Fruit fly (Drosophila melanogaster): ENCODE results near the gene CG7272.

The CG7272 gene

DNA sequence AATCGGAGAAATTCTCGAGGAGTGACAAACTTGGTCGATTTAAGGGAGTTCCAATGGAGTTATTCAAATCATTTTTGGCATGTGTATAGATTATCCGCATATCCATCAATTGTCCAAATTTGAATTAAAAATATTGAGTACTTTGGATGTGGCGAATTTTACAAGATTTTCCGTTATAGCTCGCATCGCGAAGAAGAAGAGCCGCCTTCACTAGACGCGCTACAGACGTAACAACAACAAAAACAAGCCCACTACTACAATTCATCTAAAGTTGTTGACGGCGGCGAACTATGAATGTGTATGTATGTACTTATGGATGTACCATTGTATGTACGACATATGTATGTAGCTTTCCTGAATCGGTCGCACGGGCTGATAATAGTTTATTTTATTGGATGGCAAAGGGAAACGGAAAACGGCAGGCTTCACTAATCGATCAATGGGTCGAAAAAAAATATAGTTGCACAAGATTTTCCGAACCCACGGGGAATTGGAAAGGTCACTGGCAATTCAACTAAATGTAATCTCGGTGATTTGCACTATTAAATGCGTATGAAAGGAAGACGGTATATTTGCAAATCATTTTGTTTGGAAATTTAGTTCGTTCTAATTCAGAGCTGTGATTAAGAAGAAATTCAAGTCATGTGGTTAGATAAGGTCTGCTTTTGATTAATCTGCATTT, 14.2 kb downstream of the CG7272 start:
- TF ChIP-seq EcR (GFP tag; optimal IDR thresholded peaks at IDR 0.05) = no peak
- TF ChIP-seq CG8478 (optimal IDR thresholded peaks at IDR 0.05) = no peak
- no peak for TF ChIP-seq psq (optimal IDR thresholded peaks at IDR 0.05)
- no peak for TF ChIP-seq Dll (optimal IDR thresholded peaks at IDR 0.05)
- TF ChIP-seq pan (optimal IDR thresholded peaks at IDR 0.05) = no peak

DNA sequence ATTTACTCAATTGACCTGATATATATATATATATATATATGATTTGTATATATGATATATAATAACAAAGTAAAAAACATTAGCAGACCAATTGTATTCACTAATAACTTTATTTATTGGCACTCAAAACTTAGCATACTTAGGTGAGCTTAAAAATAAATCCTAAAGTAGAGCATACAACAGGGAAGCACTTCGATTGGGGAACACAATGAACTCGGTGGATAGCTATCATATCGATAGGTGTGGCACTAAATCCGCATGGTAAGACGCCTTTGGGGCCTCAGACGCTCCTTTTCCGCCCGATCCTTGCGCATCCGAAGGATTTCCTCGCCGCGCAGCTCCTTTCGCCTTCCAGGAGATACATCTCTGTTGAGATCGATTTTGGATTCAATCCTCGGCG, 15.7 kb downstream of the CG7272 start:
- TF ChIP-seq psq (optimal IDR thresholded peaks at IDR 0.05) = no peak
- TF ChIP-seq EcR (GFP tag; optimal IDR thresholded peaks at IDR 0.05) = no peak
- TF ChIP-seq usp (GFP tag; optimal IDR thresholded peaks at IDR 0.05) = no peak
- no peak for TF ChIP-seq pan (optimal IDR thresholded peaks at IDR 0.05)
- TF ChIP-seq CG8478 (optimal IDR thresholded peaks at IDR 0.05) = no peak
- no peak for TF ChIP-seq Dll (optimal IDR thresholded peaks at IDR 0.05)

DNA sequence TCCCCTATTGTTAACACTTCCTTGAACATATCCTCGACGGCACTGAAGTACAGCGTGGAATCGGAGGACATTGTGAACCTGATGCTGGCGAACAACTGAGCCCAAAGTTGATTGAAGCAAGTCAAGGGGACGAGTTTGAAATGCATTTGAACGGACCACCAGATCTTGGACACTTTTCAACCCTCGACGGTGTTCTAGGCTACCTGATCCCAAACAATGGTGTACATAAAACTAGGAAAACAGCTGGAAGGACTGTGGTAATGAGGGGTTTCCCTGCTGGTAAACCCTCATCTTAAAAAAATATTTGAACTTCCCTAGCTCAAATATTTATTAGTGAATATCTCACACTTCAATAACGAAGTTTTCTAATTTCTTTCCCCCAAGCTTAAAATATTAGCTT, 16.2 kb downstream of the CG7272 start, which contains the start of gene CG13454:
TSS of gene CG13454 (minus strand) at position 101 of the 400 bp plus-strand sequence.
- TF ChIP-seq psq (optimal IDR thresholded peaks at IDR 0.05) = no peak
- TF ChIP-seq EcR (GFP tag; optimal IDR thresholded peaks at IDR 0.05) = no peak
- TF ChIP-seq Dll (optimal IDR thresholded peaks at IDR 0.05) = no peak
- no peak for TF ChIP-seq CG8478 (optimal IDR thresholded peaks at IDR 0.05)
- no peak for TF ChIP-seq usp (GFP tag; optimal IDR thresholded peaks at IDR 0.05)
- no peak for TF ChIP-seq pan (optimal IDR thresholded peaks at IDR 0.05)

DNA sequence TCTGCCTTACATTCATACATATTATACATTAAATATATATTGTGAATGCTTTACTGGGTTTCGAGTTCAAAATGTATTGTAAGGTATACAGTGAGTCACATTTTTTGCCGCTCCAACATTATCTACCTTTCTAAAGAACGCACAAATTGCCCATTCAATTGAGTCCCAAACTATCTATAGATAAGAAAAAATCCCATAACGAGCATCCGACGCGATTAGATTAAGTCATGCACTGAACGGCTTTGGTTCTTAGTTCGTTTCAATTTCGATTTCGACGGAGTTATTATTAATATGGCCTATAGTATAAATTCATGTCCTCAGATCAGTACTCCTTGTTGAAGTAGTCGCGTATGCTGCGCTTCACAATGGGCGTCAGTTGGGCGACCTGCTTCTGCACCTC, 16.8 kb downstream of the CG7272 start:
- TF ChIP-seq usp (GFP tag; optimal IDR thresholded peaks at IDR 0.05) (no peak), CG8478 (optimal IDR thresholded peaks at IDR 0.05) (no peak), pan (optimal IDR thresholded peaks at IDR 0.05) (no peak), Dll (optimal IDR thresholded peaks at IDR 0.05) (no peak), psq (optimal IDR thresholded peaks at IDR 0.05) (no peak), EcR (GFP tag; optimal IDR thresholded peaks at IDR 0.05) (no peak)

DNA sequence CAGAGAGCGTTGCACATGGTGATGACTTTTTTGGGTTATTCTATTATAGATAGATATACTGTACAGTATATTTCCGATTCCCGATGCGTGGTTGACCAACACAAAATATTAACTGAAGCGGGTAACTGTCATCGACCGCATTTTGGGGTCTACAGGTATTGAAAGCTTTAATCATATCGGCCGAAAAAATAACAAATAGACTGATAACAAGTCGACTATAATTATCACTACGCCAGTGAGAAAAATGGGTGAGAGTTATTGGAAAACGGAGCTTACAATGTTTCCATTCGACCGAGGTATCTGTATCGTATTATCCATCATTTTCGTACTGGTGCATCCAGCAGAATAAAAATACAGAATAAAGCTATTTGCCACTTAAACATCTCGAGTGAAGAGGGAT, 17.6 kb downstream of the CG7272 start:
- TF ChIP-seq CG8478 (optimal IDR thresholded peaks at IDR 0.05) (no peak), Dll (optimal IDR thresholded peaks at IDR 0.05) (no peak)

DNA sequence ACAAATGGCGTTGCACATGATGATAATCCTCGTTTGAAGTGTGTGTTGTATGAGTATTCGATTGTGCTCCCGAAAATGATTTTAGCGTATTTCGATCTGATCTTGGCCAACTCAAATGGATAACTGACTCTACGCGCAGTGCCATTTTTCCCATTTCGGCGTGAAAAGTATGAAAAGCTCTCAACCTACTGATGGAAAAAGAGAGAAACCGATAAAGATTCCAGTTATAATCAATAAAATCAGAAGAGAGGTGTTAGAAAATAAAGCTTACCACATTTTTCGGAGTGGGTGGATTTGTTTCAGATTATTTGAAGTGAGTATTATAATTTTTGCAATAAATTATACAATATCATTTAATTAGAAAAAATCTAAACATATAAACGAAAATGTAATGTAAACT, 18.8 kb downstream of the CG7272 start, which contains the start of gene mex1:
TSS of gene mex1 (minus strand) at position 101 of the 400 bp plus-strand sequence.
- TF ChIP-seq Dll (optimal IDR thresholded peaks at IDR 0.05) (no peak), EcR (GFP tag; optimal IDR thresholded peaks at IDR 0.05) (no peak), psq (optimal IDR thresholded peaks at IDR 0.05) (no peak)

DNA sequence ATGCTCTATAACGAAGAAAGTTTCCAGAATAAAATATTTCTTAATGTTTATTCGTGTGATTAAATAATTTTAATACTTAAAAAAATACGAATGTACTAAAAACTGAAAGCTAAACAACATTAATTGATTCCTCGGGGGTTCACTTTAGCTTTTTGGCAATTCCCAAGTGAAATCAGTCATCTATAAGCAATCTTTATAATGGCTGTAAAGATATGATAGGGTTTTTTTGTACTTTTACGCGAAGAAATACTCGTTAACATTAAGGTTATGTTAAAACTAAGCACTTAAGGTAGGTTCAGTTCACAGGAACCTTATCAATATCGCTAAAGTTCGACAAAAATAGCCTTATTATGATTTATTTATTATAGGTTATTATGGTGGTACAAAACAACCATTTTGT, 19.2 kb downstream of the CG7272 start:
- TF ChIP-seq EcR (GFP tag; optimal IDR thresholded peaks at IDR 0.05) (no peak), Dll (optimal IDR thresholded peaks at IDR 0.05) (no peak), usp (GFP tag; optimal IDR thresholded peaks at IDR 0.05) (no peak), pan (optimal IDR thresholded peaks at IDR 0.05) (no peak), CG8478 (optimal IDR thresholded peaks at IDR 0.05) (no peak), psq (optimal IDR thresholded peaks at IDR 0.05) (no peak)

DNA sequence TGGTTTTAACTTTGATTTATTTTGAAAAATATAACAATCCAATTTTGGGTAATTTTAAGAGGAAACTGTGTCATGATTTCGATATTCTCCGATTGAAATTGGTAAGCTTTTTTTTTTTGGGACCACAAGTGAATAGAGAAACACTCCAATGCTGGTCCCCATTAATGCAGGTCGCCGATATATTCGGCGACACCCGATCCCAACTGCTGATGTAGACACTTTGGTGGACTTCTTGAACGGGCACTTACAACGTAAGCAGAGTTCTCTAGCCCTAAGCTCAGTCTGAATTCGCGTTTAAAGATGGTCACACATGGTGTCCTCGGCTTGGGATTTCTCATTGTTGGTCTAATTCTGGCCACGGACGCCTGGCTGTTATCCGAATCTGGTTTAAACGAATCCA, 19.6 kb downstream of the CG7272 start, which contains the start of gene yellow-k:
TSS of gene yellow-k (plus strand) at position 301 of the 400 bp plus-strand sequence.
- no peak for TF ChIP-seq psq (optimal IDR thresholded peaks at IDR 0.05)
- no peak for TF ChIP-seq CG8478 (optimal IDR thresholded peaks at IDR 0.05)
- TF ChIP-seq usp (GFP tag; optimal IDR thresholded peaks at IDR 0.05) = no peak
- no peak for TF ChIP-seq Dll (optimal IDR thresholded peaks at IDR 0.05)
- TF ChIP-seq pan (optimal IDR thresholded peaks at IDR 0.05) = no peak
- TF ChIP-seq EcR (GFP tag; optimal IDR thresholded peaks at IDR 0.05) = no peak

DNA sequence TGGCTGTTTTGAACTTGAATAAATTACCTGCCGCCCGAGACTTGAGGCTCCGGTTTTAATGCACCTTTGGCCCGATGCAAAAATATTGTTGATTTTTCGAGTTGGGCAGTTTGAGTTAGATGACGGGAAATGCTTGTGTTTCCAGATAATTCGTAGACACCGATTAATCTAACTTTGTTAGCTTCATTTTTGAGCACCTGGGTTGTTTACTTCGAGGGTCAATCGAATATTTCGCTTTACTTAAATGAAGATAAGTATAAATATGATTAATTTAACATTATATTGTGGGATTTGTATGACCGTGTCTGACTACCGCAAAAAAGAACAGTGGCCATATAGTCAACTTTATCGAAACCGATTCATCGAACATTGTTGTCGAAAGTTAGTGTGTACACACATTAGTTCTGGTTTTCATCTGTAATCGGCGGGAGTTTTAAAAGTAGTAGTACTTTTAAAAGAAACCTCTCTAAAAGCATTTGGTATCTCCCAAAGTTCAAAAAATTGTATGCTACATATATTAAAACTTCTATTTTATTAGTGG, 23.1 kb downstream of the CG7272 start, which contains the start of gene CG7945:
TSS of gene CG7945 (minus strand) at position 332 of the 541 bp plus-strand sequence.
- TF ChIP-seq psq (optimal IDR thresholded peaks at IDR 0.05) (no peak), EcR (GFP tag; optimal IDR thresholded peaks at IDR 0.05) (no peak), usp (GFP tag; optimal IDR thresholded peaks at IDR 0.05) (no peak), CG8478 (optimal IDR thresholded peaks at IDR 0.05) (no peak), pan (optimal IDR thresholded peaks at IDR 0.05) (no peak), Dll (optimal IDR thresholded peaks at IDR 0.05) (no peak)

DNA sequence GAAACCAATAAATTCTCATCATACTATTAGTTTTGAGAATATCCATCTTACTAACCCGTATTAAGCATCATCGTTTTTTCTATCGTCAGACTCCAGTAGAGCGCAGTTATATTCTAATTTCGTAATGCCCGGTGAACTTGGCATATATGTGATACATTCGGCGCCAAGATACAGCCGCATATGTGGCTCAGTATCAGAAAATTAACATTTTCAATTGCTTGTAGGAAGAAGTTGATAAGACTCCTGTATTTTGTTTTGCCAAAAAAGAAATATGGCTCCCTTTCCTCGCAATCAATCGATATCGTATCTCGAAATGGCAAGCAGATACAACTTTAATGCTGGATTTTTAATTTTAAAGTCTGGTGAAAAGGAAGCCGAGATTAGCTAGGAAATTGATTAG, 24.4 kb downstream of the CG7272 start, which contains the start of gene CG33986:
TSS of gene CG33986 (minus strand) at position 101 of the 400 bp plus-strand sequence.
- TF ChIP-seq Dll (optimal IDR thresholded peaks at IDR 0.05) = no peak
- no peak for TF ChIP-seq pan (optimal IDR thresholded peaks at IDR 0.05)

DNA sequence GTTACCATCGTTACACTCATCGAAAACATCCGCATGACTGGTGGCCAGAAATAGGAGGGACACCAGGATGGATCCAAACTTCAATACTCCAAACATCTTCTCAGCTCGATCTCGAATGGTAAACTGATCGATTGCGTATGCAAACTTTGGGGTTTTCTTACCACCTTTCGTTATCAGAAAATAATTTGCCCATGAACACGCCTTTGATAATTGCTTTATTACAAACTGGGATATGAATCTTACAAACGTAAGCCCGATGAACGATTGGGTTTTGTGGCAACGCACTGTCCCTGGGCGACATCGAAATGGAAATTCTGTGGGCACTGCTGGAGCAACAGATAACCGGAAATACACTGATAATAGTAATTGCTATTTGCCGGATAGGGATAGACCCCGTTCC, 26.0 kb downstream of the CG7272 start, which contains the start of gene CG33985:
TSS of gene CG33985 (minus strand) at position 101 of the 400 bp plus-strand sequence.
- TF ChIP-seq psq (optimal IDR thresholded peaks at IDR 0.05) (no peak), usp (GFP tag; optimal IDR thresholded peaks at IDR 0.05) (no peak), CG8478 (optimal IDR thresholded peaks at IDR 0.05) (no peak), EcR (GFP tag; optimal IDR thresholded peaks at IDR 0.05) (no peak), pan (optimal IDR thresholded peaks at IDR 0.05) (no peak), Dll (optimal IDR thresholded peaks at IDR 0.05) (no peak)

DNA sequence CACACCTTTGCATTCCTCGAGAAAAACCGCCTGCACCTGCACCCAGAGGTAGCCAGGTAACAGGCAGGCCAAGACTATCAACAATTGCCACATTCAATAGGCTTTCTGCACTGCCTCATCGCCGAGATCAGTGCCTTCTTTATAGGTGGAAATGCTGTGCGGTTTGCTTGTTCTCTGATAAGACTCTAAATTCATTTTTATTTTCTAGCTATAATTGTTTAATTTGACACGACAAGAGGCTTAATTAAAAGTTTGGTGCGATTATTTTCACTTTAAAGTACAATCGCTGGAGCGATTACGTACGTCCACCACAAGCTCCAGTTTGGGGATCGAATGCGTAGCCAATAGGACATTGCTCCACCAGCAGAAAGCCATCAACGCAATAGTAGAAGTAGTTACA, 26.7 kb downstream of the CG7272 start, which contains the start of gene CG42729:
TSS of gene CG42729 (minus strand) at position 101 of the 400 bp plus-strand sequence.
- no peak for TF ChIP-seq CG8478 (optimal IDR thresholded peaks at IDR 0.05)
- TF ChIP-seq psq (optimal IDR thresholded peaks at IDR 0.05) = no peak
- no peak for TF ChIP-seq usp (GFP tag; optimal IDR thresholded peaks at IDR 0.05)
- no peak for TF ChIP-seq pan (optimal IDR thresholded peaks at IDR 0.05)
- no peak for TF ChIP-seq EcR (GFP tag; optimal IDR thresholded peaks at IDR 0.05)
- no peak for TF ChIP-seq Dll (optimal IDR thresholded peaks at IDR 0.05)

Data from whole organism.